Worm (Caenorhabditis elegans): ENCODE data around the gene C08B6.5.

The C08B6.5 gene

ce11 chrV:10166368-10166767 lies 48.8 kb downstream of the C08B6.5 start, which contains the start of gene C51E3.6:
TSS of gene C51E3.6 (minus strand) at chrV:10166468.
- TF ChIP-seq mdl-1 (tag; optimal IDR thresholded peaks at IDR 0.05) (no peak), mbf-1 (tag; optimal IDR thresholded peaks at IDR 0.05) (no peak), mab-5 (tag; optimal IDR thresholded peaks at IDR 0.05) (no peak), lsy-2 (tag; optimal IDR thresholded peaks at IDR 0.05) (no peak), elt-3 (tag; optimal IDR thresholded peaks at IDR 0.05) (no peak), snpc-4 (tag; optimal IDR thresholded peaks at IDR 0.05) (no peak), lin-13 (GFP tag; optimal IDR thresholded peaks at IDR 0.05) (no peak), ztf-4 (tag; optimal IDR thresholded peaks at IDR 0.05) (no peak), unc-39 (tag; optimal IDR thresholded peaks at IDR 0.05) (no peak), unc-62 (GFP tag; optimal IDR thresholded peaks at IDR 0.05) (no peak), nhr-21 (tag; optimal IDR thresholded peaks at IDR 0.05) (no peak), lin-39 (tag; optimal IDR thresholded peaks at IDR 0.05) (no peak), nhr-11 (tag; optimal IDR thresholded peaks at IDR 0.05) (no peak), crh-2 (tag; optimal IDR thresholded peaks at IDR 0.05) (no peak), ZK546.5 (tag; optimal IDR thresholded peaks at IDR 0.05) (no peak), R02D3.7 (tag; optimal IDR thresholded peaks at IDR 0.05) (no peak), unc-55 (GFP tag; optimal IDR thresholded peaks at IDR 0.05) (no peak), ama-1 (optimal IDR thresholded peaks at IDR 0.05) (no peak), sem-4 (tag; optimal IDR thresholded peaks at IDR 0.05) (no peak), alr-1 (tag; optimal IDR thresholded peaks at IDR 0.05) (no peak)

- TF ChIP-seq unc-55 (GFP tag; optimal IDR thresholded peaks at IDR 0.05), result peak; percentile 51
- no peak for TF ChIP-seq nhr-12 (tag; optimal IDR thresholded peaks at IDR 0.05)
- peak; percentile 13 for TF ChIP-seq ztf-4 (tag; optimal IDR thresholded peaks at IDR 0.05)
- TF ChIP-seq sma-9 (GFP tag; optimal IDR thresholded peaks at IDR 0.05), result no peak
- no peak for TF ChIP-seq sma-9 (tag; optimal IDR thresholded peaks at IDR 0.05)
- TF ChIP-seq gmeb-1 (tag; optimal IDR thresholded peaks at IDR 0.05), result no peak
- no peak for TF ChIP-seq nhr-23 (tag; optimal IDR thresholded peaks at IDR 0.05)
- TF ChIP-seq lin-39 (tag; optimal IDR thresholded peaks at IDR 0.05), result no peak
- peak in 1 of 2 experiments; percentile 40 for TF ChIP-seq lsy-2 (tag; optimal IDR thresholded peaks at IDR 0.05)
- no peak for TF ChIP-seq ZK546.5 (tag; optimal IDR thresholded peaks at IDR 0.05)
- TF ChIP-seq nhr-237 (tag; optimal IDR thresholded peaks at IDR 0.05), result peak; percentile 8
- TF ChIP-seq crh-2 (tag; optimal IDR thresholded peaks at IDR 0.05), result peak; percentile 40
These were observed 51.3 kb downstream of the C08B6.5 start for ce11 chrV:10168870-10169269.

Data from whole organism, L2 larva.